Fruit fly (Drosophila melanogaster): Measurements from ENCODE around the gene CG5515.
A peak's percentile ranks its signal among the peaks of the same experiment; 100 is the strongest.

Gene CG5515

DNA sequence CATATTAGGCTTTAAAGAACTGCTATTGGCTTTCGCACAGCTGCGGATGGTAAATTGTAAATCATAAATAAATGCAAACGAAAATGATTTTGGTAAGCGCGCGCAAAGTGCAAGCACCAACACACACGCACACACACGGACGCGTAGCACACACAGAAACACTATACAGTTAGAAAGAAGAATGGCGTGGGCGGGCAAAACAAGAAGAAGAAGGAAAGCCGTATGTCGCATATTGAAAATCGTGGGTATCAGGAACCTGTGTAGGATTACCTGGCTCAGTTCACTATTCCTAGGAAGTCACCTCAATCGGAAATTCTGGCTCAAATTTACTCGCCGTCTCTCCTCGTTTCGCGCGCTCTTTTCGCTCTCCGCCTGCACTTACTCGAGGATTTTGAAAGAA, 32.1 kb upstream of the CG5515 start, which contains the start of gene cav:
cav (plus strand) TSS at position 259 of the 400 bp plus-strand sequence.
- TF ChIP-seq psq (optimal IDR thresholded peaks at IDR 0.05) (peak; percentile 3), insv (optimal IDR thresholded peaks at IDR 0.05) (no peak)

DNA sequence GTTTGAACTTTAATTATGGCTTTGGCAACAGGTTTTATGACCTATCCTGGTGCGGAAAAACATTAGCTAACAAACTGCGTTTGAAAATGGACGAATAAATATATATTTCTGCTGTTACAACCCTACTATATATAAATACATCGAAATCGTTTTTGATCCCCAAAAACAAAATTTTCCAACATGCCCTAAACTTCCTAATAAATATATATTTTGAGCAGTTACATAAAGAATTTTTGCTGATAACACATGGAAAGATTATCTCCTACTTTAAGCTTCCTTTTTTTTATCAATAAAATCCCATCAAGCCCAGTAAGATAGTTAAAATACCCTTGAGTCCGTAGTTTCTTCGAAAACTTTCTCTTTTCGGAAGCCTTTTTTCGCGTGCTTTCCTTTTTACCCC, 30.4 kb upstream of the CG5515 start:
- TF ChIP-seq h (optimal IDR thresholded peaks at IDR 0.05): no peak
- no peak for TF ChIP-seq ttk (optimal IDR thresholded peaks at IDR 0.05)
- no peak for TF ChIP-seq insv (optimal IDR thresholded peaks at IDR 0.05)
- no peak for TF ChIP-seq Sin3A (optimal IDR thresholded peaks at IDR 0.05)
- TF ChIP-seq Myc (optimal IDR thresholded peaks at IDR 0.05): no peak
- TF ChIP-seq psq (optimal IDR thresholded peaks at IDR 0.05): no peak

DNA sequence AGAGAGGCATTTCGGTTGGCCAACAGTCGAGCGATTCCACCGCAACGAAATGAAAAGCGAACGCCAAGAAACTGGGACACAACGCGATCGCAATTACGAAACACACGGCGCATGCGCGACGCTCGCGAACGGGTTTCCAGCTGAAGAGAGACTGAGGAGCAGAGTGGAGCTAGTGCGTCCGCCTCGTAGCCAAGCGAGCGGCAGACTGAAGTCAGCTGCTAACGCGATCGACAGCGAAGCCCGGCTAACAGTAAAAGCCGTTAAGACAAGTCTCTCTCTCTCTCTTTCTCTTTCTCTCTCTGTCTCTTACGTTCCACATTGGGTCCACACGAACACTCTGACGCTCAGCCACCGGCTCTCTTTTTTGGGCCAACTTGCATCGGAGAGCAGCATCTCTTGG, 29.9 kb upstream of the CG5515 start, which contains the start of gene CG17786:
CG17786 (minus strand) TSS at position 154 of the 400 bp plus-strand sequence.
- TF ChIP-seq insv (optimal IDR thresholded peaks at IDR 0.05) (no peak), psq (optimal IDR thresholded peaks at IDR 0.05) (no peak)

DNA sequence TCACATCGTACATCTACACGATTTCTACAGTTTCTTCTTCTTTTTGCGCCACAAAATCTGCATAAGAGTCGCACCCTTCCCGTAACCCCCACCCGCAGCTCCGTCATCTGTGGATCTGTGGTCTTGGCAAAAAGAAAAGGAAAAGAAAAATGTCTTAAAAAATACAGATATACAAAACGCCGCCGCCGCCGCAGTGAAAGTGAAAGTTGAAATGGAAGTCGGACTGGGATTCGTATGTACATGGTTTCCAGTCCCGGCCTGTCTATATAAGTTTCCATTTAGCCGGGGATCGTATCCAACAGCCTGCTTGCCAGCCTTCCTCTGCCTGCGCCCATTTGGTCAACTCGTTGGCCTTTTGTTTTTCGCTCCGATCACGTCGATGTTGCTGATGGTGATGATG, 27.3 kb upstream of the CG5515 start:
- TF ChIP-seq insv (optimal IDR thresholded peaks at IDR 0.05) (no peak), Myc (optimal IDR thresholded peaks at IDR 0.05) (no peak), psq (optimal IDR thresholded peaks at IDR 0.05) (no peak), Sin3A (optimal IDR thresholded peaks at IDR 0.05) (no peak), h (optimal IDR thresholded peaks at IDR 0.05) (no peak), ttk (optimal IDR thresholded peaks at IDR 0.05) (no peak)

DNA sequence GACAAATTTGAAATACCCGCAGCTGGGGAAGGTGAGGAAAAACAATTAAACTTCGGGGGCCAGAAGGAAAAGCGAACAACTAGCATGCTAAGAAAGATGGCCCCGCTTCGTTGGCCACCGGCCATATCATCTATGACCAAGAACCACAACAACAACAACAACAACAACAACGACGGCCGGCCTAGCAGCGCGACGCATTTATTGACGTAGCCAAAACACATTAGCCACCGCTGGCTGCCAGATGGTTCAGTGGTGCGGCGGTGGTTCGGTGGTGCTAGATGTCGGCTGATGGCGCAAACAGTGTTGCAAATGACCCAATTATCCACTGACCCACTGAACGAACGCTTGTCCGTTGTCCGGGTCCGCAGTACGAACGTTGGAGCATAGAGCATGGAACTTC, 24.9 kb upstream of the CG5515 start:
- TF ChIP-seq Sin3A (optimal IDR thresholded peaks at IDR 0.05) (no peak), psq (optimal IDR thresholded peaks at IDR 0.05) (no peak), ttk (optimal IDR thresholded peaks at IDR 0.05) (no peak), h (optimal IDR thresholded peaks at IDR 0.05) (no peak), Myc (optimal IDR thresholded peaks at IDR 0.05) (no peak), insv (optimal IDR thresholded peaks at IDR 0.05) (no peak)

DNA sequence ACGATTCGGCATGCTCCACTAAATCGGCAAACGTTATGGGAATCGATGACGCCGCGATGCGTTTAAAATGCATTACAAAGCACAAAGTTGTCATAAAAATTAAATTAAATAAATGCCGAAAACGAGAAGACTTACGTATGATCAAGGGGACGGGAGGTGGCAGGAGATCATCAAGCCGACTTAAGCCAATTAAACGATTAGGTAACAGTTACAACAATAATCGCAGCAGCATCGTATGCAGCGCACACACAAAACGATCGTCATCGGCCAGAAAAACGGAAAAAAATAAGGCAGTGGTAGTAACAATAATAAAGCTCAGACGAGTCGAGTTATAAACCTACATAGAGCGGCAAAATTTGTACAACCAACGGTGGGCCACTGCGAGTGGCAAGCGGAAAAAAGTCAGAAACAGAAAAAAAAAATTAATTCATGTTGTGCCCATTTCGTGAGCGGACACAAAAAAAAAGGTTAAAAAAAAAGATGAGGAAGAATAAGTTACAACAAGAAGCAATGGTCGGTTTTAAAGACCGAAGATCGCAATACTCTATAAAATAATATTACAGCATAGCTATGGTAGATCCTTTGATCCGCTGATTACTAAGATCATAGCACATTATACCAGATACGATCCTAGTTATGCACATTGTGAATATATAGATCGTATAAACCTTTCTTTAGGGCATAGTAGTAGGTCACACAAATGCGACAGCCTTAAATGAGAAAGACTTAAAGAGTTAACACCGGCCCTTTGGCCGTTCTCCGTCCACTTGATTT, 17.8 kb upstream of the CG5515 start:
- TF ChIP-seq h (optimal IDR thresholded peaks at IDR 0.05) (no peak), Myc (optimal IDR thresholded peaks at IDR 0.05) (no peak), Sin3A (optimal IDR thresholded peaks at IDR 0.05) (no peak), psq (optimal IDR thresholded peaks at IDR 0.05) (no peak), ttk (optimal IDR thresholded peaks at IDR 0.05) (no peak), insv (optimal IDR thresholded peaks at IDR 0.05) (no peak)

DNA sequence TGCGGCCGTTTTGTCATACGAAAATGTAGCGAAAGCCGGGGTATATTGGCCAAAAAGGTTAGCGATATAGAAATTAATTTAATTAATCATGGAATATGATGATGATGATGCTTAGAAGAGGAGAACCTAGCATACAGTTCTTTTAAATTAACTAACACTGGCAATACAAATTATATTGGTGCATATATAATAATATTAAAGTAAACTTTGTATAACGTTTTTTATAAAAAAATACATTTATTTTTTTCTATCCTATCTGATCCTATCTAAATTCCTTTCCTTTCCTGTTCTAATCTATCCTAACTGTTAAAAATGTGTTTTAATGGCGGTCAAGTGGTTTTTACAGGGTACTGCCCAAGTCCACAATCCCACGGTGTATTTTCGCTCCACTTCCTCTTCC, 17.2 kb upstream of the CG5515 start:
- TF ChIP-seq insv (optimal IDR thresholded peaks at IDR 0.05) (no peak), h (optimal IDR thresholded peaks at IDR 0.05) (no peak), Myc (optimal IDR thresholded peaks at IDR 0.05) (no peak), ttk (optimal IDR thresholded peaks at IDR 0.05) (no peak), Sin3A (optimal IDR thresholded peaks at IDR 0.05) (no peak), psq (optimal IDR thresholded peaks at IDR 0.05) (no peak)

DNA sequence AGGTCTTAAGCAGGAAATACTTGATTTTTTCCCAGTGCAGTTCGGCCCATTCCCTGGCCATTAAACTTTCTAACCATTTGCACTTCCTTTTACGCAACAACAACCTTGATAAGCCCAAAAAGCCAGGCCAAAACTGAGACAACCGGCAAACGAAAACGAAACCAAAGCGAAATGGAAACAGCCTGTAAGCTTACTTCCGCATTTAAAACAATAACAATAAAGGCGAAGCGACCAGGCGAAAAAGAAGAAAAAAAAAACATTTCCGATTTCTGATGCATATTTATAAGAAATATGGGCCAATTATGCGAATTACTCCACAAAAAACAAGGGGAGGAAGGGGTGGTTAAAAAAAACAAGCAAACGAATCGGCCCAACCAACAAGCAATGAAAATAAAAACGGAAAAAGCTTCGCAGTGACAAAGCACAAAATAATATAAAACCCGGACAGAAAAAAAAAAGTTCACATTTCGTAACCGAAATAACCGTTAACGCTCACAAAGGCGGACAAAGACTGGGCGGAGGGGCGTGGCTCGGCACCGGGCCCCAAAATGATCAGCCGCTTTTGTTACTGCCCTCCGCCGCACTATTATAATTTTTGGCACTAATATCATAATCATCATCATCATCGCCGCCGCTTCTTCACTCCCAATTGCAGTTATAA, 16.7 kb upstream of the CG5515 start:
- TF ChIP-seq Sin3A (optimal IDR thresholded peaks at IDR 0.05) (no peak), Myc (optimal IDR thresholded peaks at IDR 0.05) (no peak)

DNA sequence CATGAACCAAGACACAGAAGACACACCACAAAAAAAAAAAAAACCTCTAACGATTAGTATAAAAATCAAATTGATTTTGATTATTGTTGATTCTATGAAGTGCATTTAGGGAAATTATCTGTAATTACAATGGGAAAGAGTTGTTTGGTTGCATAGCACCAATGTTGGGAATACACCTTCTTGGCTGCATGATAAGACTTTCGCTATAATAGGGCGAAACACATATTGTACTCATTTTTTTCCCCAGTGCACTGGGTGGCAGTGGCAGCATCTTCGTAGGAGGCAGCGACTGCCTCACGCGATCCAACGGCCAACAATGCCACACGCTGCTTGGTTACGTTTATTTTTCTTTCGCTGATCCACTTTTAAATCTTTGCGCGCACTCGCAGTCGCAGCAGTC, 15.3 kb upstream of the CG5515 start:
- TF ChIP-seq psq (optimal IDR thresholded peaks at IDR 0.05): no peak
- TF ChIP-seq Sin3A (optimal IDR thresholded peaks at IDR 0.05): no peak
- no peak for TF ChIP-seq h (optimal IDR thresholded peaks at IDR 0.05)
- no peak for TF ChIP-seq ttk (optimal IDR thresholded peaks at IDR 0.05)
- no peak for TF ChIP-seq insv (optimal IDR thresholded peaks at IDR 0.05)
- no peak for TF ChIP-seq Myc (optimal IDR thresholded peaks at IDR 0.05)

DNA sequence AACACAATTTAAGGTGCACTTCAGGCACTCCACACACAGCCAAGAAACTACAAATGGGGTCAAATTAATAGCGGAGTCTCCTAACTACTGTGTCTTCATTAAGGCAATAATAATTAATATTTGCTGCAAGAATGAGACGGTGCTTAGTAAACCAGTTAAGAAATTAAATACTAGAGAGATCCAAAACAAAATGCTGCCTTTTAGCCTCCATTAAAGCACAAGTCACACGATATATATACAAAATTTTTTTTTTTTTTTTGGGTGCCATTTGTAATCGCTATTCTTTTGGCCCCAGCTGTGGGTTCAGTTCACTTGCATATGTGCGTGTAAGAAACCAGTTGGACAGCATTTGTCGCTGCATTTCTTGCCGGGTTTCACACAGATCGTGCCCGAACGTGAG, 14.7 kb upstream of the CG5515 start:
- TF ChIP-seq h (optimal IDR thresholded peaks at IDR 0.05): no peak
- TF ChIP-seq Sin3A (optimal IDR thresholded peaks at IDR 0.05): no peak
- TF ChIP-seq insv (optimal IDR thresholded peaks at IDR 0.05): no peak
- no peak for TF ChIP-seq ttk (optimal IDR thresholded peaks at IDR 0.05)
- TF ChIP-seq Myc (optimal IDR thresholded peaks at IDR 0.05): no peak
- no peak for TF ChIP-seq psq (optimal IDR thresholded peaks at IDR 0.05)

DNA sequence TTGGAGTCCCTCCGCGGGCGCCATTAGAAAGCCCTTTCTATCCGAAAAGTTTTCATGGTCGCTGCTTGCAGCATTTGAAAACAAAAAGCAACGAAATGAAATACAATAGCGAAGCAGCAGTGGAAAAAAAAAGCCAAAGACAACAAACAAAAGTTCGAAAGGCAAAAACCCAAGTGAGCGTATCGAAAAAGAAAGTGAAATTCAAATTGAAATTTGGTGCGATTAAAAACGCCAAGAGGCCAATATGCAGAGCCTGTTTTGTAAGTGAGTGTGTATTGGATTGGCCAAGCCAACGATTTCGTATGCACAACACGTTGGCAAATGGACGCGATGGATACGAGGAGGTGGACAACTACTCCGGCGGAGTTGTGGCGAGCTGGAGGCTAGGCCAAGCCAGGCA, 14.0 kb upstream of the CG5515 start:
- TF ChIP-seq h (optimal IDR thresholded peaks at IDR 0.05) (no peak), ttk (optimal IDR thresholded peaks at IDR 0.05) (no peak), psq (optimal IDR thresholded peaks at IDR 0.05) (no peak), insv (optimal IDR thresholded peaks at IDR 0.05) (no peak), Myc (optimal IDR thresholded peaks at IDR 0.05) (no peak), Sin3A (optimal IDR thresholded peaks at IDR 0.05) (no peak)

DNA sequence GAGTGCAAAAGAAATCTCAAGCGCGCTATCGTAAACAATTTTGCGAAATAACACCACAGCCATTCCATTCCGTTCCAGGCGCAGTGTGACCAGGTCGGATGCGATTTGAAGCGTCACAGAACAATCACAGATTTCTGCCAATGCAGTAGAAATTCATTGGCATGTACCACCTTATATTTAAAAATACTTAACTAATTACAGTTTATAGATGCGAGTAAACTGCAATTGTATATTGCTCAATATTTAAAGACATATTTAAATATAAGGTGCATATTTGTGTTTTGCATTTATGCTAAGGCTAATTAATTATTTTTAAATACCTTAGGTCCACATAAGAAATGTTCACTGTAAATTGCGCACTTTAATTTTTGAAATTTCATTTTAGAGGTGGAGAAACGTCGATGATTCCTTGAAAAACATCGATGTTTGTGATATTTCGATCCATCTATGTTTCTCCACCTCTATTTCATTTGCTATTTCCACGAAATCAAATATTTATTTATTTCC, 4.7 kb upstream of the CG5515 start, which contains the start of the genes SMC6 and CG6204:
SMC6 (minus strand) TSS at position 51 of the 507 bp plus-strand sequence.
CG6204 (plus strand) TSS at position 460 of the 507 bp plus-strand sequence.
- TF ChIP-seq ttk (optimal IDR thresholded peaks at IDR 0.05) (no peak), insv (optimal IDR thresholded peaks at IDR 0.05) (no peak), psq (optimal IDR thresholded peaks at IDR 0.05) (no peak), Sin3A (optimal IDR thresholded peaks at IDR 0.05) (no peak), h (optimal IDR thresholded peaks at IDR 0.05) (no peak), Myc (optimal IDR thresholded peaks at IDR 0.05) (no peak)

All from Kc167 (cell line).